Fruit fly (Drosophila melanogaster): Measurements from ENCODE around the gene Rox8.

The Rox8 gene

dm6 chr3R:24047998-24048511 lies at the start of gene Rox8 (continued):
- peak; percentile 3 for TF ChIP-seq Kr (GFP tag; optimal IDR thresholded peaks at IDR 0.05)
- TF ChIP-seq ranshi (GFP tag; IDR thresholded peaks at IDR 0.05): no peak
- TF ChIP-seq stwl (tag; optimal IDR thresholded peaks at IDR 0.05): peak; percentile 89
- no peak for TF ChIP-seq CG2202 (tag; optimal IDR thresholded peaks at IDR 0.05)
- TF ChIP-seq Scr (GFP tag; IDR thresholded peaks at IDR 0.05; ENCODE audit: partially characterized antibody): peak; percentile 56
- peak; percentile 59 for TF ChIP-seq lab (GFP tag; optimal IDR thresholded peaks at IDR 0.05)
- no peak; the same call in 1 of the 2 replicates for TF ChIP-seq inv (GFP tag; IDR thresholded peaks at IDR 0.05; ENCODE audit: partially characterized antibody)
- TF ChIP-seq CG3995 (GFP tag; optimal IDR thresholded peaks at IDR 0.05): peak; percentile 47
- no peak for TF ChIP-seq danr (GFP tag; IDR thresholded peaks at IDR 0.05)
- no peak for TF ChIP-seq CG14667 (GFP tag; IDR thresholded peaks at IDR 0.05)
- TF ChIP-seq CG5245 (GFP tag; optimal IDR thresholded peaks at IDR 0.05): no peak
- TF ChIP-seq exex (tag; optimal IDR thresholded peaks at IDR 0.05): peak; percentile 53
- TF ChIP-seq gsb (GFP tag; IDR thresholded peaks at IDR 0.05): no peak
- TF ChIP-seq eyg (GFP tag; optimal IDR thresholded peaks at IDR 0.05): no peak
- no peak for TF ChIP-seq CG6272 (GFP tag; IDR thresholded peaks at IDR 0.05)
- no peak for TF ChIP-seq CG17612 (GFP tag; IDR thresholded peaks at IDR 0.05)
- TF ChIP-seq Usf (GFP tag; optimal IDR thresholded peaks at IDR 0.05): no peak
- peak; percentile 89 for TF ChIP-seq abd-A (tag; optimal IDR thresholded peaks at IDR 0.05)
- no peak for TF ChIP-seq ro (GFP tag; IDR thresholded peaks at IDR 0.05)
- TF ChIP-seq mirr (GFP tag; optimal IDR thresholded peaks at IDR 0.05): peak; percentile 20
- TF ChIP-seq CTCF (GFP tag; optimal IDR thresholded peaks at IDR 0.05): peak; percentile 69
- peak; percentile 76 for TF ChIP-seq CG10543 (GFP tag; optimal IDR thresholded peaks at IDR 0.05)
- TF ChIP-seq HHEX (GFP tag; optimal IDR thresholded peaks at IDR 0.05): no peak
- peak; percentile 63 for TF ChIP-seq CG13624 (GFP tag; optimal IDR thresholded peaks at IDR 0.05)
- TF ChIP-seq nau (GFP tag; optimal IDR thresholded peaks at IDR 0.05): no peak
- peak; percentile 66 for TF ChIP-seq bbx (GFP tag; IDR thresholded peaks at IDR 0.05; ENCODE audit: partially characterized antibody)
- no peak for TF ChIP-seq CG11695 (GFP tag; IDR thresholded peaks at IDR 0.05)
- TF ChIP-seq CG11456 (GFP tag; IDR thresholded peaks at IDR 0.05): no peak
- no peak for TF ChIP-seq yki (optimal IDR thresholded peaks at IDR 0.05)
- peak; percentile 97 for TF ChIP-seq psq (GFP tag; optimal IDR thresholded peaks at IDR 0.05)
- peak; percentile 43 to 98 for TF ChIP-seq Pdp1 (GFP tag; optimal IDR thresholded peaks at IDR 0.05)
- peak; percentile 35 for TF ChIP-seq ind (GFP tag; optimal IDR thresholded peaks at IDR 0.05)
- no peak for TF ChIP-seq CG4707 (GFP tag; optimal IDR thresholded peaks at IDR 0.05)
- TF ChIP-seq nerfin-1 (tag; optimal IDR thresholded peaks at IDR 0.05): peak; percentile 54
- 0 out of 2 replicates have a peak, but pooled peaks have one; percentile 16 for TF ChIP-seq E2f1 (GFP tag; IDR thresholded peaks at IDR 0.05)
- peak; percentile 47 for TF ChIP-seq Antp (GFP tag; optimal IDR thresholded peaks at IDR 0.05)
- no peak for TF ChIP-seq fd64A (GFP tag; optimal IDR thresholded peaks at IDR 0.05)
- no peak for TF ChIP-seq cwo (GFP tag; optimal IDR thresholded peaks at IDR 0.05)
- TF ChIP-seq BEAF-32 (GFP tag; optimal IDR thresholded peaks at IDR 0.05): peak; percentile 49
- no peak for TF ChIP-seq Rx (GFP tag; IDR thresholded peaks at IDR 0.05)
- TF ChIP-seq CG4360 (GFP tag; IDR thresholded peaks at IDR 0.05): no peak
- TF ChIP-seq CG31388 (GFP tag; optimal IDR thresholded peaks at IDR 0.05): no peak
- TF ChIP-seq CG4328 (GFP tag; optimal IDR thresholded peaks at IDR 0.05): peak; percentile 61
- no peak for TF ChIP-seq CG11093 (GFP tag; IDR thresholded peaks at IDR 0.05)
- TF ChIP-seq Side (GFP tag; optimal IDR thresholded peaks at IDR 0.05): peak; percentile 34
- TF ChIP-seq row (GFP tag; IDR thresholded peaks at IDR 0.05): peak; percentile 64
- TF ChIP-seq CG6813 (GFP tag; optimal IDR thresholded peaks at IDR 0.05): no peak
- TF ChIP-seq Taf1 (GFP tag; IDR thresholded peaks at IDR 0.05): no peak
- TF ChIP-seq mld (GFP tag; IDR thresholded peaks at IDR 0.05; ENCODE audit: partially characterized antibody): 0 out of 3 replicates have a peak, but pooled peaks have one; percentile 23
- TF ChIP-seq CG7745 (tag; optimal IDR thresholded peaks at IDR 0.05): no peak
- TF ChIP-seq luna (GFP tag; optimal IDR thresholded peaks at IDR 0.05): no peak

Data from whole organism, embryonic.